Worm (Caenorhabditis elegans) whole organism, L4 larva: ENCODE results near the gene rhgf-1.

ENCODE experiments used
- F44E2.7 ChIP-seq: fragments of 200-800 bp; sonication (Bioruptor generic); IDR thresholded peaks from 2 replicates; pipeline ENCODE4 v2.1.2; 2022; ENCODE audit warnings: missing genetic modification characterization, missing compliant biosample characterization
- Y105C5A.15 ChIP-seq: fragments of 200-800 bp; sonication (Bioruptor generic); IDR thresholded peaks from 2 replicates; pipeline ENCODE4 v1.3.6; 2022; ENCODE audit warnings: missing genetic modification characterization, missing compliant biosample characterization
- Y75B8A.6 ChIP-seq: fragments of 200-800 bp; sonication (Bioruptor generic); IDR thresholded peaks from 2 replicates; pipeline ENCODE4 v1.3.6; 2022; ENCODE audit warnings: missing genetic modification reagents, missing genetic modification characterization, missing compliant biosample characterization
- ZK337.2 ChIP-seq: fragments of 200-800 bp; sonication (Bioruptor generic); IDR thresholded peaks from 2 replicates; pipeline ENCODE4 v1.3.6; 2022; ENCODE audit warnings: missing genetic modification reagents, missing genetic modification characterization, missing compliant biosample characterization
- ama-1 ChIP-seq: fragments of 150-350 bp; optimal IDR thresholded peaks from 2 replicates; lab custom pipeline; 2014; ENCODE audit warnings: inconsistent platforms, mixed read lengths
- ceh-44 ChIP-seq: fragments of 200-800 bp; sonication (Bioruptor generic); IDR thresholded peaks from 2 replicates; pipeline ENCODE4 v1.3.6; 2022; ENCODE audit warnings: missing genetic modification reagents, missing genetic modification characterization, missing compliant biosample characterization
- cey-2 ChIP-seq: sonication (generic microtip); optimal IDR thresholded peaks from 3 replicates; lab custom pipeline; 2017; ENCODE audit warnings: missing genetic modification characterization, mild to moderate bottlenecking, missing compliant biosample characterization, antibody characterized with exemption, borderline replicate concordance; ENCODE audit not compliant: insufficient read depth
- ctbp-1 ChIP-seq: fragments of 200-800 bp; sonication (Bioruptor generic); IDR thresholded peaks from 2 replicates; pipeline ENCODE4 v1.3.6; 2022; ENCODE audit warnings: missing genetic modification reagents, missing genetic modification characterization, missing compliant biosample characterization
- daf-8 ChIP-seq: fragments of 200-800 bp; sonication (Bioruptor generic); IDR thresholded peaks from 2 replicates; pipeline ENCODE4 v1.3.6; 2022; ENCODE audit warnings: missing genetic modification characterization, missing compliant biosample characterization
- dmd-6 ChIP-seq: fragments of 200-800 bp; sonication (Bioruptor generic); IDR thresholded peaks from 2 replicates; pipeline ENCODE4 v1.3.6; 2022; ENCODE audit warnings: missing genetic modification reagents, missing genetic modification characterization, missing compliant biosample characterization
- dmd-9 ChIP-seq: fragments of 200-800 bp; sonication (Bioruptor generic); IDR thresholded peaks from 2 replicates; pipeline ENCODE4 v1.3.6; 2022; ENCODE audit warnings: missing genetic modification reagents, missing genetic modification characterization, missing compliant biosample characterization
- duxl-1 ChIP-seq: sonication (generic microtip); optimal IDR thresholded peaks from 2 replicates; lab custom pipeline; 2016; ENCODE audit warnings: mild to moderate bottlenecking, missing genetic modification characterization, moderate library complexity, missing compliant biosample characterization; ENCODE audit not compliant: poor library complexity
- dve-1 ChIP-seq: sonication (generic microtip); optimal IDR thresholded peaks from 2 replicates; lab custom pipeline; 2017; ENCODE audit warnings: antibody characterized with exemption, mild to moderate bottlenecking, missing genetic modification characterization, missing compliant biosample characterization; ENCODE audit not compliant: insufficient read depth
- egl-43 ChIP-seq: fragments of 200-800 bp; sonication (Bioruptor generic); IDR thresholded peaks from 2 replicates; pipeline ENCODE4 v1.3.6; 2022; ENCODE audit warnings: missing genetic modification reagents, missing genetic modification characterization, missing compliant biosample characterization
- fkh-10 ChIP-seq: fragments of 150-350 bp; optimal IDR thresholded peaks from 2 replicates; lab custom pipeline; 2014; ENCODE audit warnings: missing biosample characterization, missing genetic modification reagents, missing genetic modification characterization
- fos-1 ChIP-seq: fragments of 150-350 bp; optimal IDR thresholded peaks from 2 replicates; lab custom pipeline; 2014; ENCODE audit warnings: missing biosample characterization, missing genetic modification characterization
- hlh-11 ChIP-seq: fragments of 200-800 bp; sonication (Bioruptor generic); optimal IDR thresholded peaks from 2 replicates; lab custom pipeline; 2018; ENCODE audit warnings: mild to moderate bottlenecking, missing genetic modification characterization, missing compliant biosample characterization
- hmg-1.1 ChIP-seq: fragments of 200-800 bp; sonication (Bioruptor generic); IDR thresholded peaks from 2 replicates; pipeline ENCODE4 v1.3.6; 2022; ENCODE audit warnings: missing genetic modification reagents, missing genetic modification characterization, missing compliant biosample characterization
- jun-1 ChIP-seq: fragments of 150-350 bp; optimal IDR thresholded peaks from 2 replicates; lab custom pipeline; 2014; ENCODE audit warnings: missing biosample characterization, missing genetic modification reagents, missing genetic modification characterization
- lin-15B ChIP-seq: fragments of 150-350 bp; sonication (generic microtip); optimal IDR thresholded peaks from 3 replicates; lab custom pipeline; 2014; ENCODE audit warnings: missing biosample characterization, missing genetic modification characterization
- lin-29 ChIP-seq: fragments of 200-800 bp; sonication (Bioruptor generic); IDR thresholded peaks from 2 replicates; pipeline ENCODE4 v1.3.6; 2022; ENCODE audit warnings: missing genetic modification reagents, missing genetic modification characterization, missing compliant biosample characterization
- madf-5 ChIP-seq, 2 experiments: fragments of 200-800 bp; sonication (Bioruptor generic); IDR thresholded peaks; 2 replicates each; pipeline ENCODE4 v1.3.6; 2022; ENCODE audit warnings: missing compliant biosample characterization in 2 of 2, missing genetic modification characterization in 2 of 2
- madf-9 ChIP-seq: fragments of 200-800 bp; sonication (Bioruptor generic); conservative IDR thresholded peaks from 2 replicates; pipeline ENCODE4 v1.3.6; 2022; ENCODE audit warnings: missing genetic modification reagents, missing genetic modification characterization, missing compliant biosample characterization
- mdt-29 ChIP-seq: fragments of 200-800 bp; sonication (Bioruptor generic); IDR thresholded peaks from 2 replicates; pipeline ENCODE4 v1.3.6; 2022; ENCODE audit warnings: missing genetic modification reagents, missing genetic modification characterization, missing compliant biosample characterization
- mxl-3 ChIP-seq: fragments of 200-800 bp; sonication (Bioruptor generic); optimal IDR thresholded peaks from 2 replicates; lab custom pipeline; 2018; ENCODE audit warnings: mild to moderate bottlenecking, missing genetic modification characterization, missing compliant biosample characterization
- nhr-28 ChIP-seq: fragments of 150-350 bp; optimal IDR thresholded peaks from 2 replicates; lab custom pipeline; 2014; ENCODE audit warnings: missing biosample characterization, missing genetic modification characterization
- nhr-42 ChIP-seq: fragments of 200-800 bp; sonication (Bioruptor generic); IDR thresholded peaks from 2 replicates; pipeline ENCODE4 v1.3.6; 2022; ENCODE audit warnings: missing genetic modification characterization, missing compliant biosample characterization
- nhr-48 ChIP-seq: sonication (generic microtip); optimal IDR thresholded peaks from 2 replicates; lab custom pipeline; 2016; ENCODE audit warnings: mild to moderate bottlenecking, missing genetic modification characterization, missing compliant biosample characterization
- nhr-77 ChIP-seq: fragments of 150-350 bp; optimal IDR thresholded peaks from 2 replicates; lab custom pipeline; 2014; ENCODE audit warnings: missing biosample characterization, missing genetic modification characterization
- pqm-1 ChIP-seq: sonication (generic microtip); optimal IDR thresholded peaks from 2 replicates; lab custom pipeline; 2017; ENCODE audit warnings: missing biosample characterization, missing genetic modification characterization
- sdz-12 ChIP-seq: fragments of 200-800 bp; sonication (Bioruptor generic); optimal IDR thresholded peaks from 2 replicates; lab custom pipeline; 2018; ENCODE audit warnings: mild to moderate bottlenecking, missing genetic modification characterization, missing compliant biosample characterization
- snpc-1.2 ChIP-seq: fragments of 200-800 bp; sonication (Bioruptor generic); IDR thresholded peaks from 2 replicates; pipeline ENCODE4 v1.3.6; 2022; ENCODE audit warnings: missing genetic modification reagents, missing genetic modification characterization, missing compliant biosample characterization
- tra-1 ChIP-seq: fragments of 200-800 bp; sonication (Bioruptor generic); IDR thresholded peaks from 2 replicates; pipeline ENCODE4 v1.3.6; 2022; ENCODE audit warnings: missing genetic modification reagents, missing genetic modification characterization, missing compliant biosample characterization
- unc-39 ChIP-seq: sonication (generic microtip); optimal IDR thresholded peaks from 2 replicates; lab custom pipeline; 2017; ENCODE audit warnings: missing biosample characterization, missing genetic modification characterization
- unc-62 ChIP-seq, 3 experiments: fragments of 150-350 bp in 1 of 3; sonication (generic microtip); optimal IDR thresholded peaks in 2 of 3; peaks in 1 of 3; 1 replicate in 1 of 3; 2 replicates in 2 of 3; lab custom pipeline; 2014 to 2017; ENCODE audit warnings: missing biosample characterization in 3 of 3, missing genetic modification characterization in 3 of 3, missing genetic modification reagents in 3 of 3, missing genotype in 1 of 3
- zip-11 ChIP-seq: fragments of 200-800 bp; sonication (Bioruptor generic); IDR thresholded peaks from 2 replicates; pipeline ENCODE4 v1.3.6; 2022; ENCODE audit warnings: missing genetic modification characterization, missing compliant biosample characterization
- zip-2 ChIP-seq: fragments of 150-350 bp; optimal IDR thresholded peaks from 2 replicates; lab custom pipeline; 2014; ENCODE audit warnings: missing biosample characterization, missing genetic modification characterization
- ztf-7 ChIP-seq: fragments of 150-350 bp; optimal IDR thresholded peaks from 2 replicates; lab custom pipeline; 2014; ENCODE audit warnings: missing biosample characterization, missing genetic modification characterization

The rhgf-1 gene

ce11 chrX:10756185-10756584 is 44.5 kb upstream of the rhgf-1 start:
- TF ChIP-seq ama-1 (lab: Kevin White, UChicago) = no peak
- 0 out of 2 replicates have a peak, but pooled peaks have one; percentile 12 for TF ChIP-seq dmd-6
- no peak for TF ChIP-seq ctbp-1
- peak; percentile 0 for TF ChIP-seq hlh-11 (tag; lab: Kevin White, UChicago)
- no peak for TF ChIP-seq zip-11 (GFP tag; lab: Robert Waterston, UW)
- TF ChIP-seq daf-8 (GFP tag; lab: Robert Waterston, UW) = no peak
- no peak for TF ChIP-seq egl-43 (GFP tag; lab: Robert Waterston, UW)
- no peak for TF ChIP-seq fos-1
- no peak for TF ChIP-seq zip-2 (tag; lab: Kevin White, UChicago)
- peak; percentile 13 for TF ChIP-seq nhr-77
- no peak for TF ChIP-seq ZK337.2 (GFP tag; lab: Robert Waterston, UW)
- peak; percentile 2 for TF ChIP-seq nhr-28
- TF ChIP-seq ztf-7 (tag; lab: Kevin White, UChicago) = no peak
- no peak for TF ChIP-seq snpc-1.2 (GFP tag; lab: Robert Waterston, UW)
- no peak for TF ChIP-seq mdt-29 (GFP tag; lab: Robert Waterston, UW)
- no peak for TF ChIP-seq F44E2.7
- peak; percentile 54 for TF ChIP-seq duxl-1 (tag; lab: Kevin White, UChicago)
- no peak for TF ChIP-seq pqm-1
- TF ChIP-seq nhr-48 (tag; lab: Kevin White, UChicago) = no peak
- TF ChIP-seq ceh-44 = no peak
- TF ChIP-seq fkh-10 = no peak
- TF ChIP-seq madf-5 (GFP tag; IDR thresholded peaks at IDR 0.05; lab: Robert Waterston, UW) = no peak
- TF ChIP-seq lin-15B (tag; lab: Kevin White, UChicago) = no peak
- no peak for TF ChIP-seq unc-39 (tag; lab: Kevin White, UChicago)
- no peak for TF ChIP-seq dve-1
- 0 out of 2 replicates have a peak, but pooled peaks have one; percentile 27 for TF ChIP-seq lin-29
- TF ChIP-seq Y105C5A.15 (GFP tag; lab: Robert Waterston, UW) = no peak
- TF ChIP-seq sdz-12 (GFP tag; lab: Kevin White, UChicago) = no peak
- no peak for TF ChIP-seq dmd-9 (GFP tag; lab: Robert Waterston, UW)
- TF ChIP-seq nhr-42 = peak; percentile 51; the same call in 1 of the 2 replicates
- TF ChIP-seq cey-2 (tag; lab: Kevin White, UChicago) = no peak
- TF ChIP-seq jun-1 (tag; lab: Kevin White, UChicago) = no peak
- TF ChIP-seq, all 104 proteins: peak for 7

DNA sequence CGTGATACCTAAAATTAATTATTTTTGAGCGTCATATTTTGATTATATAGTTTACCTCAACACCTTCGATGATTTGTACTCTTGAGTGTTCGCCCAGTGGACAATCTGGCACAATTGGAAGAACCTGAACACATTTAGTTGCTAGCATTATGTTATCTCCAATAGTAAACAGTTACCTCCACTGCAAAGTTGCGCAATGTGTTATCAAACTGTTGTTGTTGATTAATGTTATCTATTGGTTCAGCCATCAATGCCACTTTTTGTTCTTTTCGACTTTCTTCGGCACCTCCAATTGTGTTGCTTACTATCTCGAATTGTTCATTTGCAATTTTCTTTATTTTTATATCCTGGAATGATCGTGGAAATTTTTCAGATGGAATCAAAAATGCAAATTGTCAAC is 42.9 kb upstream of the rhgf-1 start:
- TF ChIP-seq unc-62 (GFP tag; optimal IDR thresholded peaks at IDR 0.05 in 1 of 2; lab: Kevin White, UChicago) = peak in 1 of 2 experiments; percentile 14
- TF ChIP-seq unc-62 (tag; optimal IDR thresholded peaks at IDR 0.05; lab: Kevin White, UChicago) = no peak
- TF ChIP-seq madf-9 (GFP tag; lab: Robert Waterston, UW) = no peak

ce11 chrX:10753403-10753802 is 41.7 kb upstream of the rhgf-1 start, which contains the start of gene R07A4.3:
Gene R07A4.3, plus strand, starts transcription at chrX:10753703.
- TF ChIP-seq cey-2 (tag; lab: Kevin White, UChicago) (no peak), tra-1 (GFP tag; lab: Robert Waterston, UW) (no peak), zip-2 (tag; lab: Kevin White, UChicago) (no peak), Y75B8A.6 (GFP tag; lab: Robert Waterston, UW) (no peak), snpc-1.2 (GFP tag; lab: Robert Waterston, UW) (no peak), hmg-1.1 (GFP tag; lab: Robert Waterston, UW) (no peak), mxl-3 (GFP tag; lab: Kevin White, UChicago) (no peak), dmd-9 (GFP tag; lab: Robert Waterston, UW) (no peak)
